Worm (Caenorhabditis elegans) whole organism, L3 larva: ENCODE measurements around the gene ZK829.1.
A peak's percentile ranks its signal among the peaks of the same experiment; 100 is the strongest.

ENCODE experiments used
- R02D3.7 ChIP-seq: fragments of 150-350 bp; optimal IDR thresholded peaks from 2 replicates; lab custom pipeline; 2014; ENCODE audit warnings: missing biosample characterization, missing genetic modification characterization
- aly-2 ChIP-seq: fragments of 150-350 bp; optimal IDR thresholded peaks from 2 replicates; lab custom pipeline; 2014; ENCODE audit warnings: missing biosample characterization, missing genetic modification characterization
- ama-1 ChIP-seq: fragments of 150-350 bp; optimal IDR thresholded peaks from 2 replicates; lab custom pipeline; 2018
- ceh-28 ChIP-seq: fragments of 150-350 bp; optimal IDR thresholded peaks from 2 replicates; lab custom pipeline; 2014; ENCODE audit warnings: missing biosample characterization, missing genetic modification reagents, missing genetic modification characterization
- ceh-82 ChIP-seq: fragments of 150-350 bp; optimal IDR thresholded peaks from 2 replicates; lab custom pipeline; 2014; ENCODE audit warnings: missing biosample characterization, missing genetic modification characterization
- ceh-9 ChIP-seq: sonication (generic microtip); optimal IDR thresholded peaks from 2 replicates; lab custom pipeline; 2018; ENCODE audit warnings: missing biosample characterization, missing genetic modification characterization
- daf-12 ChIP-seq: fragments of 150-350 bp; optimal IDR thresholded peaks from 2 replicates; lab custom pipeline; 2014; ENCODE audit warnings: missing biosample characterization, missing genetic modification reagents, missing genetic modification characterization
- egl-27 ChIP-seq: sonication (generic microtip); optimal IDR thresholded peaks from 4 replicates; lab custom pipeline; 2017; ENCODE audit warnings: missing biosample characterization, missing genetic modification reagents, missing genetic modification characterization
- egl-5 ChIP-seq: fragments of 150-350 bp; optimal IDR thresholded peaks from 2 replicates; lab custom pipeline; 2017; ENCODE audit warnings: missing biosample characterization, missing genetic modification reagents, missing genetic modification characterization, inconsistent platforms
- elt-2 ChIP-seq: sonication (generic microtip); optimal IDR thresholded peaks from 2 replicates; lab custom pipeline; 2016; ENCODE audit warnings: missing genetic modification reagents, mild to moderate bottlenecking, missing genetic modification characterization, missing compliant biosample characterization
- elt-3 ChIP-seq, 3 experiments: fragments of 150-350 bp in 1 of 3; sonication (generic microtip) in 2 of 3; optimal IDR thresholded peaks; 2 replicates in 2 of 3; 4 replicates in 1 of 3; lab custom pipeline; 2014 to 2017; ENCODE audit warnings: missing biosample characterization in 3 of 3, missing genetic modification characterization in 3 of 3
- eor-1 ChIP-seq, 2 experiments: fragments of 150-350 bp; optimal IDR thresholded peaks; 2 replicates each; lab custom pipeline; 2014 to 2018; ENCODE audit warnings: missing biosample characterization in 2 of 2, missing genetic modification characterization in 2 of 2
- fkh-2 ChIP-seq: fragments of 150-350 bp; optimal IDR thresholded peaks from 2 replicates; lab custom pipeline; 2014; ENCODE audit warnings: missing biosample characterization, missing genetic modification reagents, missing genetic modification characterization
- fos-1 ChIP-seq: fragments of 150-350 bp; optimal IDR thresholded peaks from 2 replicates; lab custom pipeline; 2014; ENCODE audit warnings: missing biosample characterization, missing genetic modification characterization
- hmg-11 ChIP-seq: sonication (generic microtip); optimal IDR thresholded peaks from 2 replicates; lab custom pipeline; 2016; ENCODE audit warnings: missing genetic modification characterization, missing compliant biosample characterization
- jun-1 ChIP-seq: fragments of 150-350 bp; optimal IDR thresholded peaks from 2 replicates; lab custom pipeline; 2014; ENCODE audit warnings: missing biosample characterization, missing genetic modification reagents, missing genetic modification characterization
- lin-39 ChIP-seq: fragments of 150-350 bp; optimal IDR thresholded peaks from 2 replicates; lab custom pipeline; 2018; ENCODE audit warnings: missing biosample characterization, missing genetic modification reagents, missing genetic modification characterization
- mdl-1 ChIP-seq: fragments of 150-350 bp; optimal IDR thresholded peaks from 2 replicates; lab custom pipeline; 2014; ENCODE audit warnings: missing biosample characterization, missing genetic modification characterization
- nfya-1 ChIP-seq: sonication (generic microtip); optimal IDR thresholded peaks from 2 replicates; lab custom pipeline; 2017; ENCODE audit warnings: missing genetic modification characterization, mild to moderate bottlenecking, missing compliant biosample characterization, antibody characterized with exemption, moderate library complexity; ENCODE audit not compliant: insufficient read depth
- nhr-11 ChIP-seq: fragments of 150-350 bp; optimal IDR thresholded peaks from 2 replicates; lab custom pipeline; 2014; ENCODE audit warnings: missing biosample characterization, missing genetic modification characterization
- nhr-12 ChIP-seq: fragments of 150-350 bp; optimal IDR thresholded peaks from 2 replicates; lab custom pipeline; 2014; ENCODE audit warnings: missing biosample characterization, missing genetic modification characterization
- nhr-25 ChIP-seq: sonication (generic microtip); optimal IDR thresholded peaks from 2 replicates; lab custom pipeline; 2017; ENCODE audit warnings: missing biosample characterization, missing genetic modification characterization
- nhr-28 ChIP-seq: fragments of 150-350 bp; optimal IDR thresholded peaks from 2 replicates; lab custom pipeline; 2014; ENCODE audit warnings: missing biosample characterization, missing genetic modification characterization
- nhr-43 ChIP-seq: sonication (generic microtip); optimal IDR thresholded peaks from 2 replicates; lab custom pipeline; 2016; ENCODE audit warnings: mild to moderate bottlenecking, missing genetic modification characterization, missing compliant biosample characterization; ENCODE audit not compliant: poor library complexity, severe bottlenecking
- nhr-76 ChIP-seq: fragments of 150-350 bp; sonication (generic microtip); optimal IDR thresholded peaks from 5 replicates; lab custom pipeline; 2014; ENCODE audit warnings: missing biosample characterization, missing genetic modification characterization
- pha-4 ChIP-seq: fragments of 150-350 bp; optimal IDR thresholded peaks from 2 replicates; lab custom pipeline; 2014; ENCODE audit warnings: missing biosample characterization, missing genetic modification reagents, missing genetic modification characterization
- pqm-1 ChIP-seq: fragments of 150-350 bp; optimal IDR thresholded peaks from 2 replicates; lab custom pipeline; 2017; ENCODE audit warnings: missing biosample characterization, missing genetic modification characterization, inconsistent platforms
- skn-1 ChIP-seq: fragments of 150-350 bp; optimal IDR thresholded peaks from 2 replicates; lab custom pipeline; 2014; ENCODE audit warnings: missing biosample characterization, missing genetic modification characterization
- snpc-4 ChIP-seq: fragments of 150-350 bp; optimal IDR thresholded peaks from 2 replicates; lab custom pipeline; 2014; ENCODE audit warnings: missing biosample characterization, missing genetic modification characterization
- tbx-2 ChIP-seq: sonication (generic microtip); optimal IDR thresholded peaks from 2 replicates; lab custom pipeline; 2016; ENCODE audit warnings: mild to moderate bottlenecking, missing genetic modification characterization, missing compliant biosample characterization
- unc-39 ChIP-seq: sonication (generic microtip); optimal IDR thresholded peaks from 4 replicates; lab custom pipeline; 2017; ENCODE audit warnings: missing biosample characterization, missing genetic modification characterization
- zag-1 ChIP-seq: fragments of 150-350 bp; optimal IDR thresholded peaks from 2 replicates; lab custom pipeline; 2014; ENCODE audit warnings: missing biosample characterization, missing genetic modification characterization
- ztf-11 ChIP-seq: fragments of 150-350 bp; optimal IDR thresholded peaks from 2 replicates; lab custom pipeline; 2014; ENCODE audit warnings: missing biosample characterization, missing genetic modification characterization
- ztf-4 ChIP-seq: fragments of 150-350 bp; optimal IDR thresholded peaks from 2 replicates; lab custom pipeline; 2014; ENCODE audit warnings: missing biosample characterization, missing genetic modification characterization

Gene ZK829.1

ce11 chrIV:11942313-11942712 lies at the start of gene ZK829.1:
Gene ZK829.1 (minus strand): TSS chrIV:11942413.
- TF ChIP-seq ztf-4 (tag; lab: Kevin White, UChicago) (no peak), mdl-1 (tag; lab: Kevin White, UChicago) (no peak), snpc-4 (tag; lab: Kevin White, UChicago) (no peak), eor-1 (tag; optimal IDR thresholded peaks at IDR 0.05; lab: Kevin White, UChicago) (no peak), pha-4 (tag; lab: Kevin White, UChicago) (no peak), nhr-43 (no peak), ceh-9 (tag; lab: Kevin White, UChicago) (no peak), R02D3.7 (tag; lab: Kevin White, UChicago) (no peak), nhr-25 (no peak), nhr-12 (tag; lab: Kevin White, UChicago) (no peak), ztf-11 (tag; lab: Kevin White, UChicago) (no peak)

- no peak for TF ChIP-seq ceh-82 (tag; lab: Kevin White, UChicago)
- no peak for TF ChIP-seq egl-5 (tag; lab: Kevin White, UChicago)
- no peak for TF ChIP-seq fkh-2 (tag; lab: Kevin White, UChicago)
- TF ChIP-seq ztf-4 (tag; lab: Kevin White, UChicago): no peak
- TF ChIP-seq nhr-25: no peak
- TF ChIP-seq elt-3 (tag; optimal IDR thresholded peaks at IDR 0.05; lab: Kevin White, UChicago): no peak
- TF ChIP-seq hmg-11 (tag; lab: Kevin White, UChicago): no peak
- TF ChIP-seq tbx-2 (tag; lab: Kevin White, UChicago): no peak
- no peak for TF ChIP-seq pqm-1 (tag; lab: Kevin White, UChicago)
- no peak for TF ChIP-seq zag-1
- no peak for TF ChIP-seq fos-1 (tag; lab: Kevin White, UChicago)
- no peak for TF ChIP-seq mdl-1 (tag; lab: Kevin White, UChicago)
- TF ChIP-seq eor-1 (tag; optimal IDR thresholded peaks at IDR 0.05; lab: Kevin White, UChicago): no peak
- no peak for TF ChIP-seq ceh-9 (tag; lab: Kevin White, UChicago)
- TF ChIP-seq nhr-76 (tag; lab: Kevin White, UChicago): no peak
- no peak for TF ChIP-seq elt-2 (tag; lab: Kevin White, UChicago)
- no peak for TF ChIP-seq aly-2 (tag; lab: Kevin White, UChicago)
Measured at ce11 chrIV:11986407-11986806, 44.2 kb upstream of the ZK829.1 start.

ce11 chrIV:11970171-11970570 lies 28.0 kb upstream of the ZK829.1 start, which contains the start of gene ZK829.9:
Gene ZK829.9 (plus strand): TSS chrIV:11970534.
- TF ChIP-seq zag-1 (no peak), nhr-25 (no peak), unc-39 (tag; lab: Kevin White, UChicago) (no peak), ama-1 (lab: Kevin White, UChicago) (no peak), daf-12 (tag; lab: Kevin White, UChicago) (no peak), R02D3.7 (tag; lab: Kevin White, UChicago) (no peak), ztf-11 (tag; lab: Kevin White, UChicago) (no peak), egl-27 (tag; lab: Kevin White, UChicago) (no peak), nfya-1 (tag; lab: Kevin White, UChicago) (no peak), jun-1 (tag; lab: Kevin White, UChicago) (no peak), nhr-76 (tag; lab: Kevin White, UChicago) (no peak), nhr-28 (no peak), lin-39 (no peak), skn-1 (tag; lab: Kevin White, UChicago) (no peak), egl-5 (tag; lab: Kevin White, UChicago) (no peak), elt-2 (tag; lab: Kevin White, UChicago) (no peak), fkh-2 (tag; lab: Kevin White, UChicago) (no peak), ceh-28 (tag; lab: Kevin White, UChicago) (no peak)

- TF ChIP-seq nhr-11 (tag; lab: Kevin White, UChicago): peak; percentile 49
- TF ChIP-seq nfya-1 (tag; lab: Kevin White, UChicago): no peak
Measured at ce11 chrIV:11965327-11965726, 23.1 kb upstream of the ZK829.1 start, which contains the start of gene srj-1. Gene srj-1 (minus strand): TSS chrIV:11965427.
